Fruit fly (Drosophila melanogaster): ENCODE data around the gene Snoo.

Gene Snoo

dm6 chr2L:8001694-8002627 lies 18.0 kb upstream of the Snoo start (continued):
- TF ChIP-seq ssp (GFP tag; IDR thresholded peaks at IDR 0.05) (peak; percentile 73), croc (GFP tag; conservative IDR thresholded peaks at IDR 0.05) (peak; percentile 73), crol (GFP tag; IDR thresholded peaks at IDR 0.05) (no peak), Nf-YB (GFP tag; optimal IDR thresholded peaks at IDR 0.05) (peak; percentile 71), pb (GFP tag; optimal IDR thresholded peaks at IDR 0.05) (peak; percentile 63), sob (GFP tag; IDR thresholded peaks at IDR 0.05) (peak; percentile 87), HLHmδ (GFP tag; optimal IDR thresholded peaks at IDR 0.05) (no peak), inv (GFP tag; IDR thresholded peaks at IDR 0.05; ENCODE audit: partially characterized antibody) (no peak; the same call in 1 of the 2 replicates), HHEX (GFP tag; optimal IDR thresholded peaks at IDR 0.05) (peak; percentile 89), peb (GFP tag; IDR thresholded peaks at IDR 0.05) (peak; percentile 66), lab (GFP tag; optimal IDR thresholded peaks at IDR 0.05) (peak; percentile 91), CG8281 (tag; optimal IDR thresholded peaks at IDR 0.05) (peak; percentile 74), Neu2 (GFP tag; optimal IDR thresholded peaks at IDR 0.05; ENCODE audit: borderline replicate concordance) (no peak), Dbx (GFP tag; IDR thresholded peaks at IDR 0.05) (peak; percentile 76), nau (GFP tag; optimal IDR thresholded peaks at IDR 0.05) (peak; percentile 89), Meics (GFP tag; optimal IDR thresholded peaks at IDR 0.05) (peak; percentile 92), Med (GFP tag) (peak; percentile 93), fd3F (GFP tag; optimal IDR thresholded peaks at IDR 0.05) (peak; percentile 84), nerfin-1 (tag; optimal IDR thresholded peaks at IDR 0.05) (peak; percentile 85), CG31365 (tag; optimal IDR thresholded peaks at IDR 0.05) (peak; percentile 33), gcm (GFP tag; optimal IDR thresholded peaks at IDR 0.05) (peak; percentile 78), CG4328 (GFP tag; optimal IDR thresholded peaks at IDR 0.05) (peak; percentile 84), CG1529 (GFP tag; optimal IDR thresholded peaks at IDR 0.05) (peak; percentile 83), Dp (GFP tag; optimal IDR thresholded peaks at IDR 0.05) (no peak), tap (tag; optimal IDR thresholded peaks at IDR 0.05) (peak; percentile 72), CG33557 (GFP tag; optimal IDR thresholded peaks at IDR 0.05) (peak; percentile 62), Oli (tag; optimal IDR thresholded peaks at IDR 0.05) (peak; percentile 91), kay (GFP tag; optimal IDR thresholded peaks at IDR 0.05) (peak; percentile 74), row (GFP tag; IDR thresholded peaks at IDR 0.05) (peak; percentile 88), CG7357 (GFP tag; IDR thresholded peaks at IDR 0.05) (peak; percentile 78), Aef1 (GFP tag; IDR thresholded peaks at IDR 0.05) (peak; percentile 79; the same call in 2 of the 3 replicates), CG9797 (GFP tag; optimal IDR thresholded peaks at IDR 0.05) (peak; percentile 4), CG17385 (GFP tag; optimal IDR thresholded peaks at IDR 0.05) (peak; percentile 87), Atf3 (GFP tag; optimal IDR thresholded peaks at IDR 0.05) (peak; percentile 65), H15 (GFP tag; IDR thresholded peaks at IDR 0.05) (peak; percentile 77), CG34422 (GFP tag; IDR thresholded peaks at IDR 0.05) (peak; percentile 90), Sox102F (GFP tag; optimal IDR thresholded peaks at IDR 0.05) (peak; percentile 80), CTCF (GFP tag; optimal IDR thresholded peaks at IDR 0.05) (peak; percentile 48), CG2712 (tag; optimal IDR thresholded peaks at IDR 0.05) (peak; percentile 92), corto (GFP tag; optimal IDR thresholded peaks at IDR 0.05) (peak; percentile 40), crp (GFP tag; optimal IDR thresholded peaks at IDR 0.05) (peak in 1 of 2 experiments; percentile 40), CG1233 (GFP tag; optimal IDR thresholded peaks at IDR 0.05) (peak; percentile 85), CG17328 (GFP tag; IDR thresholded peaks at IDR 0.05) (peak; percentile 71), Oaz (GFP tag; IDR thresholded peaks at IDR 0.05) (peak; percentile 74), CG13123 (GFP tag; optimal IDR thresholded peaks at IDR 0.05) (peak; percentile 44), Atf6 (GFP tag; IDR thresholded peaks at IDR 0.05) (peak; percentile 88), en (GFP tag; optimal IDR thresholded peaks at IDR 0.05) (peak; percentile 35), CG11247 (GFP tag; IDR thresholded peaks at IDR 0.05) (peak; percentile 63; the same call in 1 of the 2 replicates)

All from whole organism, embryonic.